Worm (Caenorhabditis elegans) whole organism, mixed stage, embryonic: ENCODE data around the gene M02H5.8.

ENCODE experiments used
- elt-3 ChIP-seq: fragments of 150-350 bp; optimal IDR thresholded peaks from 2 replicates; lab custom pipeline; 2014; ENCODE audit warnings: missing biosample characterization, missing genetic modification characterization
- nhr-237 ChIP-seq: fragments of 150-350 bp; optimal IDR thresholded peaks from 2 replicates; lab custom pipeline; 2014; ENCODE audit warnings: missing biosample characterization, missing genetic modification characterization
- unc-39 ChIP-seq: fragments of 150-350 bp; optimal IDR thresholded peaks from 2 replicates; lab custom pipeline; 2014; ENCODE audit warnings: missing biosample characterization, missing genetic modification characterization

DNA sequence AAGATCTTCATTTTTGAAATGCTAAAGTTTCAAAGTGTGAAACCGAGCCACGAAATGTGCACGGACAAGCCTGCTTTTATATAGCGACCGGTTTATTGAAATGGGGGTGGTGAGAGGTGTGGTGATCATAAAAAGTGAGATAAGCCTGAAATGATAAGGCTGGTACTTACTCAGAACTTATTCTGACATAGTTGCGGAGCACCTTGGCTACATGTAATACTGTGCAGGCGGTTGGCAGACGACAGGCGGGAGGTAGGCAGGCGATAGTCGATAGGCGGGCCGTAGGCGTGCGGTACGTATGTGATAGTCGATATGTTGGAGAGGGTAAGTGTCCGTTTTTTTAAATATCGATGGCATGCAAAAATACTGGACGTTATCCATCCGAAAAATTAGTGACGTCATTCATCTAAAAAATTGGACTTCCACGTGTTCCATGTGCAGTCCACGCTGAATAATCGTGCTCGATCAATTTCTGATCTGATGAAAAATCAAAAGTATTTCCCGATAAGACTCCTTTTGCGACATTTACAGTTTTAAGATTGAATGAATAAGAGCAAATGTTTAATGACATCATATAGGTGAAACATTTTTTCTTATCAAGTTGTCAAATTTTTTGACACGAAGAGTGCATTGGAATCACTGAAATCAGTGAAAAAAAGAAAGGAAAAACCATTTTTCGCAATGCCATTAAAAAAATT is 32.0 kb upstream of the M02H5.8 start, which contains the start of gene irg-8:
- TF ChIP-seq unc-39 (tag; lab: Kevin White, UChicago) (no peak), nhr-237 (tag; lab: Kevin White, UChicago) (no peak), elt-3 (tag; lab: Kevin White, UChicago) (no peak)
